Worm (Caenorhabditis elegans): ENCODE results near the gene C17A2.4.
"Not testable (repeated sequence)": the region's sequence is repeated elsewhere in the genome, so short reads cannot be mapped to it uniquely, and the experiment has no call there.

The C17A2.4 gene

ce11 chrII:3815445-3816208, 24.0 kb upstream of the C17A2.4 start:
- peak; percentile 80 for TF ChIP-seq pqm-1 (tag; optimal IDR thresholded peaks at IDR 0.05)
- TF ChIP-seq daf-12 (tag; optimal IDR thresholded peaks at IDR 0.05) = no peak
- no peak for TF ChIP-seq ceh-28 (tag; optimal IDR thresholded peaks at IDR 0.05)
- TF ChIP-seq fkh-2 (tag; optimal IDR thresholded peaks at IDR 0.05) = no peak
- TF ChIP-seq nhr-43 (tag; optimal IDR thresholded peaks at IDR 0.05; ENCODE audit: poor library complexity, severe bottlenecking) = no peak
- TF ChIP-seq lsy-12 (tag; optimal IDR thresholded peaks at IDR 0.05) = no peak
- peak; percentile 5 for TF ChIP-seq hmg-11 (tag; optimal IDR thresholded peaks at IDR 0.05)
- TF ChIP-seq elt-2 (tag; optimal IDR thresholded peaks at IDR 0.05) = peak; percentile 93
- TF ChIP-seq jun-1 (tag; optimal IDR thresholded peaks at IDR 0.05) = peak; percentile 83
- TF ChIP-seq pha-4 (tag; optimal IDR thresholded peaks at IDR 0.05) = peak; percentile 6
- no peak for TF ChIP-seq sea-2 (GFP tag; optimal IDR thresholded peaks at IDR 0.05)
- TF ChIP-seq nhr-67 (tag; optimal IDR thresholded peaks at IDR 0.05) = no peak

ce11 chrII:3816251-3816849, 23.3 kb upstream of the C17A2.4 start, which contains the start of gene fbxa-24:
TSS of gene fbxa-24 (plus strand) at chrII:3816526.
- not testable (repeated sequence) for TF ChIP-seq daf-12, skn-1, ztf-11 (tag; optimal IDR thresholded peaks at IDR 0.05)

- TF ChIP-seq nhr-11 (tag; optimal IDR thresholded peaks at IDR 0.05) (no peak), elt-1 (tag; optimal IDR thresholded peaks at IDR 0.05) (no peak), snpc-4 (tag; optimal IDR thresholded peaks at IDR 0.05) (no peak), nhr-28 (tag; optimal IDR thresholded peaks at IDR 0.05) (no peak), nhr-25 (tag; optimal IDR thresholded peaks at IDR 0.05) (no peak), fkh-10 (GFP tag; optimal IDR thresholded peaks at IDR 0.05) (no peak), mdl-1 (tag; optimal IDR thresholded peaks at IDR 0.05) (no peak), R02D3.7 (tag; optimal IDR thresholded peaks at IDR 0.05) (no peak), nhr-12 (tag; optimal IDR thresholded peaks at IDR 0.05) (no peak), ama-1 (optimal IDR thresholded peaks at IDR 0.05) (no peak), ceh-28 (tag; optimal IDR thresholded peaks at IDR 0.05) (no peak), fkh-2 (tag; optimal IDR thresholded peaks at IDR 0.05) (no peak), unc-39 (tag; optimal IDR thresholded peaks at IDR 0.05) (no peak), egl-5 (tag; optimal IDR thresholded peaks at IDR 0.05) (no peak), ZK546.5 (tag; optimal IDR thresholded peaks at IDR 0.05) (no peak), aly-2 (tag; optimal IDR thresholded peaks at IDR 0.05) (no peak), skn-1 (tag; optimal IDR thresholded peaks at IDR 0.05) (no peak), fos-1 (tag; optimal IDR thresholded peaks at IDR 0.05) (no peak), nhr-237 (tag; optimal IDR thresholded peaks at IDR 0.05) (no peak), tbx-2 (tag; optimal IDR thresholded peaks at IDR 0.05) (no peak)
Observed at ce11 chrII:3821248-3821647, 18.4 kb upstream of the C17A2.4 start, which contains the start of gene F54D10.7. TSS of gene F54D10.7 (minus strand) at chrII:3821296.

DNA sequence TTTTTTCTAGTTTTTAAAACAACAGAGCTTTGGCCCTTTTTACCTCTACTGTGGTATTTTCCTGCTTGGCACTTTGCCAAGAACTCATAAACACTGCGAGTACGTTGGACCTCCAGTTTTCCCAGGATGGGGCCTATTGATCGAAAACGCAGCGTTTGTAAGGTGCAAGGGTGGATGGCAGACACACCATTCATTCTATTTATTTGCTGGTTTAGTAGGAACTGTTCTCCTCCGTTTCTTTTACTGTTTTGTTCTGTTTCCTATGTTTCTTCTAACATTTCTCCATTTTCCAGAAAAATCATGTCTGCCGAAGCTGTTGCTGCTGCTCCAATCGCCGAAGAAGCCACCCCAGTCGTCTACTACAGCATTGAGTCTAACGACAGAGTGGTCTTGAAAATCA, 15.8 kb upstream of the C17A2.4 start, which contains the start of gene skr-15:
TSS of gene skr-15 (plus strand) at position 301 of the 400 bp plus-strand sequence.
- TF ChIP-seq nhr-12 (tag; optimal IDR thresholded peaks at IDR 0.05) = no peak
- no peak for TF ChIP-seq mml-1 (tag; optimal IDR thresholded peaks at IDR 0.05)
- TF ChIP-seq aly-2 (tag; optimal IDR thresholded peaks at IDR 0.05) = no peak
- no peak for TF ChIP-seq nhr-11 (tag; optimal IDR thresholded peaks at IDR 0.05)
- TF ChIP-seq nhr-23 (tag; optimal IDR thresholded peaks at IDR 0.05) = no peak
- TF ChIP-seq fkh-10 (GFP tag; optimal IDR thresholded peaks at IDR 0.05) = no peak
- TF ChIP-seq nhr-76 (tag; optimal IDR thresholded peaks at IDR 0.05) = no peak
- TF ChIP-seq elt-1 (tag; optimal IDR thresholded peaks at IDR 0.05) = no peak
- TF ChIP-seq unc-62 (GFP tag; optimal IDR thresholded peaks at IDR 0.05) = no peak
- TF ChIP-seq nhr-77 (tag; optimal IDR thresholded peaks at IDR 0.05) = no peak
- TF ChIP-seq eor-1 (tag; optimal IDR thresholded peaks at IDR 0.05) = no peak
- no peak for TF ChIP-seq ceh-28 (tag; optimal IDR thresholded peaks at IDR 0.05)
- TF ChIP-seq hmg-11 (tag; optimal IDR thresholded peaks at IDR 0.05) = no peak
- TF ChIP-seq sea-2 (GFP tag; optimal IDR thresholded peaks at IDR 0.05) = no peak
- no peak for TF ChIP-seq ZK546.5 (tag; optimal IDR thresholded peaks at IDR 0.05)
- TF ChIP-seq skn-1 (tag; optimal IDR thresholded peaks at IDR 0.05) = no peak
- TF ChIP-seq zag-1 (tag; optimal IDR thresholded peaks at IDR 0.05) = no peak
- TF ChIP-seq jun-1 (tag; optimal IDR thresholded peaks at IDR 0.05) = no peak
- TF ChIP-seq fos-1 (tag; optimal IDR thresholded peaks at IDR 0.05) = no peak

Measured in whole organism, L3 larva.